Worm (Caenorhabditis elegans) whole organism, young adult: ENCODE data around the gene jun-1.

Experiments
- F33H1.4 ChIP-seq: fragments of 200-800 bp; sonication (Bioruptor generic); IDR thresholded peaks from 2 replicates; pipeline ENCODE4 v1.3.6; 2022; ENCODE audit warnings: missing genetic modification reagents, missing genetic modification characterization, missing compliant biosample characterization
- F37B4.10 ChIP-seq: fragments of 200-800 bp; sonication (Bioruptor generic); IDR thresholded peaks from 2 replicates; pipeline ENCODE4 v1.3.6; 2022; ENCODE audit warnings: missing genetic modification characterization, missing compliant biosample characterization
- Y56A3A.18 ChIP-seq: fragments of 200-800 bp; sonication (Bioruptor generic); IDR thresholded peaks from 2 replicates; pipeline ENCODE4 v1.3.6; 2022; ENCODE audit warnings: missing genetic modification reagents, missing genetic modification characterization, missing compliant biosample characterization
- akir-1 ChIP-seq: fragments of 200-800 bp; sonication (Bioruptor generic); optimal IDR thresholded peaks from 2 replicates; lab custom pipeline; 2018; ENCODE audit warnings: mild to moderate bottlenecking, missing genetic modification characterization, moderate library complexity, missing compliant biosample characterization
- cebp-2 ChIP-seq: fragments of 200-800 bp; sonication (Bioruptor generic); IDR thresholded peaks from 2 replicates; pipeline ENCODE4 v1.3.6; 2022; ENCODE audit warnings: missing genetic modification characterization, missing compliant biosample characterization
- die-1 ChIP-seq: sonication (generic microtip); optimal IDR thresholded peaks from 2 replicates; lab custom pipeline; 2016; ENCODE audit warnings: missing genotype, mild to moderate bottlenecking, missing genetic modification characterization, missing compliant biosample characterization
- ets-4 ChIP-seq: fragments of 200-800 bp; sonication (Bioruptor generic); optimal IDR thresholded peaks from 2 replicates; lab custom pipeline; 2018; ENCODE audit warnings: mild to moderate bottlenecking, missing genetic modification characterization, missing compliant biosample characterization
- let-607 ChIP-seq, 2 experiments: fragments of 200-800 bp in 1 of 2; sonication (Bioruptor generic) in 1 of 2; sonication (generic microtip) in 1 of 2; optimal IDR thresholded peaks; 2 replicates each; lab custom pipeline; 2016 to 2018; ENCODE audit warnings: mild to moderate bottlenecking in 2 of 2, missing compliant biosample characterization in 2 of 2, missing genetic modification characterization in 2 of 2, moderate library complexity in 2 of 2, missing genotype in 1 of 2
- somi-1 ChIP-seq: fragments of 200-800 bp; sonication (Bioruptor generic); optimal IDR thresholded peaks from 2 replicates; lab custom pipeline; 2018; ENCODE audit warnings: mild to moderate bottlenecking, missing genetic modification characterization, missing compliant biosample characterization

- TF ChIP-seq die-1 (no peak), Y56A3A.18 (GFP tag; lab: Robert Waterston, UW) (no peak), ets-4 (GFP tag; lab: Kevin White, UChicago) (no peak), F37B4.10 (GFP tag; lab: Robert Waterston, UW) (no peak), let-607 (tag; optimal IDR thresholded peaks at IDR 0.05; lab: Kevin White, UChicago) (no peak), somi-1 (GFP tag; lab: Kevin White, UChicago) (no peak), cebp-2 (GFP tag; lab: Robert Waterston, UW) (no peak), F33H1.4 (GFP tag; lab: Robert Waterston, UW) (no peak), akir-1 (GFP tag; lab: Kevin White, UChicago) (no peak)
Observed at ce11 chrII:9154339-9154738, 41.4 kb downstream of the jun-1 start.
